Fruit fly (Drosophila melanogaster) Kc167 (cell line): ENCODE results near the gene dl.

ENCODE experiments used
- h ChIP-seq: fragments of >200 bp; optimal IDR thresholded peaks from 3 replicates; lab custom pipeline; 2018; ENCODE audit warnings: missing external identifiers
- psq ChIP-seq: fragments of >200 bp; optimal IDR thresholded peaks from 2 replicates; lab custom pipeline; 2017; ENCODE audit warnings: missing external identifiers

- TF ChIP-seq h (lab: Kevin White, UChicago), result no peak
- no peak for TF ChIP-seq psq (lab: Kevin White, UChicago)
These were observed 29.7 kb downstream of the dl start for dm6 chr2L:17420419-17420818.
